Worm (Caenorhabditis elegans) whole organism, L2 larva: ENCODE data around the gene C29F9.5.

Source experiments
- ZK546.5 ChIP-seq: sonication (generic microtip); optimal IDR thresholded peaks from 2 replicates; lab custom pipeline; 2017; ENCODE audit warnings: missing biosample characterization, missing genetic modification characterization
- alr-1 ChIP-seq: fragments of 150-350 bp; optimal IDR thresholded peaks from 2 replicates; lab custom pipeline; 2014; ENCODE audit warnings: missing biosample characterization, missing genetic modification characterization
- ceh-82 ChIP-seq: fragments of 150-350 bp; optimal IDR thresholded peaks from 2 replicates; lab custom pipeline; 2014; ENCODE audit warnings: missing biosample characterization, missing genetic modification characterization
- crh-2 ChIP-seq: sonication (generic microtip); optimal IDR thresholded peaks from 2 replicates; lab custom pipeline; 2017; ENCODE audit warnings: missing biosample characterization, missing genetic modification characterization
- fos-1 ChIP-seq: fragments of 150-350 bp; optimal IDR thresholded peaks from 2 replicates; lab custom pipeline; 2014; ENCODE audit warnings: missing biosample characterization, missing genetic modification characterization
- lin-13 ChIP-seq: fragments of 150-350 bp; optimal IDR thresholded peaks from 2 replicates; lab custom pipeline; 2014; ENCODE audit warnings: missing biosample characterization, missing genetic modification reagents, missing genetic modification characterization
- mab-5 ChIP-seq: fragments of 150-350 bp; optimal IDR thresholded peaks from 2 replicates; lab custom pipeline; 2014; ENCODE audit warnings: missing biosample characterization, missing genetic modification characterization
- nhr-12 ChIP-seq: fragments of 150-350 bp; optimal IDR thresholded peaks from 2 replicates; lab custom pipeline; 2014; ENCODE audit warnings: missing biosample characterization, missing genetic modification characterization
- snpc-4 ChIP-seq: fragments of 150-350 bp; optimal IDR thresholded peaks from 2 replicates; lab custom pipeline; 2014; ENCODE audit warnings: missing biosample characterization, missing genetic modification characterization
- unc-39 ChIP-seq: fragments of 150-350 bp; optimal IDR thresholded peaks from 2 replicates; lab custom pipeline; 2014; ENCODE audit warnings: missing biosample characterization, missing genetic modification characterization
- ztf-11 ChIP-seq: sonication (generic microtip); optimal IDR thresholded peaks from 2 replicates; lab custom pipeline; 2017; ENCODE audit warnings: missing biosample characterization, missing genetic modification characterization

DNA sequence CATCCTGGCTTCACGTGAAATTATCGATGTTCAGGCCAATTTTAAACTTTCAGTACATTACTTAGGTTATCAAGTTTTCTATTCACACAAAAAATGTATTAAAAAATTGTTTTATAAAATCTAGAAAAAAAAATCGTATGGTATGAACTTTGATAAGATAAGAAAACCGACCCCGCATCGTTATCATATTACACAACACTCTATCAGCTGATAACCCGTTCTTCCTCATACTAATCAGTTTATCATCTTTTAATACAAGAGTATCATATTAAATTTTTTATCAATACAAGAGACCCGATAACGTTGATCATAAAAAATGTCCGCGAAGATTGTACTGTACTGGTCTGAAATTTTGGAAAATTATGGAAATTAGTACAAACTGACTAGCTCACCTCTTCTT is 36.9 kb downstream of the C29F9.5 start:
- TF ChIP-seq snpc-4 (tag; lab: Kevin White, UChicago) (no peak), crh-2 (peak; percentile 71), ztf-11 (tag; lab: Kevin White, UChicago) (no peak), unc-39 (tag; lab: Kevin White, UChicago) (no peak), ZK546.5 (no peak), alr-1 (tag; lab: Kevin White, UChicago) (no peak), fos-1 (tag; lab: Kevin White, UChicago) (peak; percentile 100), nhr-12 (tag; lab: Kevin White, UChicago) (no peak), ceh-82 (tag; lab: Kevin White, UChicago) (no peak), lin-13 (no peak), mab-5 (tag; lab: Kevin White, UChicago) (no peak)
